Worm (Caenorhabditis elegans) whole organism, L4/young adult: ENCODE measurements around the gene cnc-5.

ENCODE experiments used
- W03F9.2 ChIP-seq: fragments of 150-350 bp; optimal IDR thresholded peaks from 2 replicates; lab custom pipeline; 2014; ENCODE audit warnings: missing biosample characterization, missing genetic modification characterization
- dao-5 ChIP-seq: sonication (generic microtip); optimal IDR thresholded peaks from 2 replicates; lab custom pipeline; 2016; ENCODE audit warnings: missing genotype, missing genetic modification characterization, moderate library complexity, missing compliant biosample characterization
- him-1 ChIP-seq: sonication (generic microtip); optimal IDR thresholded peaks from 2 replicates; lab custom pipeline; 2016; ENCODE audit warnings: missing genotype, missing genetic modification reagents, missing genetic modification characterization, missing compliant biosample characterization

Gene cnc-5

DNA sequence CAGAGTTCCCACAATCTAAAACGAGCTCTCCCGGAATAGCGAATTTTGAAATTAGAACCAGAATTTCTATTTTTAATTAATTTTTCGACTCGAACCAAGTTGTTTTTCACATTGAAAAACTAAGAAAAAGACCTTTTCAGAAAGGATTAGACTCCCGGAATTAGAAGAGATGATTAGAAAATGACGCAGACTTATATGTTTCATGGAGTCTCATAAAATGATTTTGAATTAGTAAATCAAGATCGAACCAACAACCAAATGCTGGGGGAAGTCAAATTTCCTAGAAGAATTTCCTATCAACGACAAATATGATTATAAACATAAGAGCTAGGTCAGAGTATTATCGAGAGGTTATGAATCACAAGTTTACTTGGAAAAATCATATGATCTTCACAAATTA lies 43.5 kb downstream of the cnc-5 start:
- TF ChIP-seq dao-5 (tag; lab: Kevin White, UChicago) = no peak
- no peak for TF ChIP-seq W03F9.2 (tag; lab: Kevin White, UChicago)

DNA sequence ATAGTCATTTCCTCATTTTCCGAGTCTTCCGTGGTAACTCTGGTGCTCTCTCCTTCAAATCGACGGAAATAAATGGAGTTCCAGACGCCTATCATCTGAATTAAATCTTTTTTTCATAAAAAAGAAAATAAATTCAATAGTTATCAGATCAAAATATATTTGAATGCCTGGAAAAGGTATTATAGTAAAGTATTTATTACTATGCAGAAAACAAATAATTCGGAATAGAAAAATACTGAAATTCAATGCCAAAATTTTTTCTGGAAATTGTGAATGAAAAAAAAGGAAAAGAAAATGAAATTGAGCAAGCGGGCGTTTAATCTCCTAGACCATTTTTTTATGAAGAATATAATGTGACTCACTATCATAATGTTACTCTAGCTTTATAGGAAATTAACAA lies 46.3 kb downstream of the cnc-5 start, which contains the start of gene C38C3.6:
C38C3.6 (minus strand) TSS at position 101 of the 400 bp plus-strand sequence.
- TF ChIP-seq dao-5 (tag; lab: Kevin White, UChicago) (no peak), him-1 (tag; lab: Kevin White, UChicago) (no peak), W03F9.2 (tag; lab: Kevin White, UChicago) (no peak)

DNA sequence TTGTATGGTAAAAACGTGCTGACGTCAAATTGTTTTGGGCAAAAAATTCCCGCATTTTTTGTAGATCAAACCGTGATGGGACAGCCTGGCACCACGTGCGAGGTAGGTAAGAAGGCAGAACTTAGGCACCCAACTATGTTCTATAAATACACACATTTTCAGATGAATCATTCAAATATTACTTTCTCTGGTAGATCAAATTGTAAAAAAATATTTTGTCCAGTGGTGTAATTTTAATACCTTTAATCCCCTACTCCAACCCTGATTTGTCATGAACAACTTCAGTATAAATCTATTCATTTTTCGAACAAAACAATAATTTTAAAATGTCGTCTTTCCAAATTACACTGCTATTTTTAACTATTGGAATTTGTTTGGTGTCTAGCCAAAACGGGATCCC lies 49.3 kb downstream of the cnc-5 start, which contains the start of gene spig-7:
spig-7 (plus strand) TSS at position 301 of the 400 bp plus-strand sequence.
- TF ChIP-seq him-1 (tag; lab: Kevin White, UChicago) = no peak
- no peak for TF ChIP-seq dao-5 (tag; lab: Kevin White, UChicago)
- no peak for TF ChIP-seq W03F9.2 (tag; lab: Kevin White, UChicago)

DNA sequence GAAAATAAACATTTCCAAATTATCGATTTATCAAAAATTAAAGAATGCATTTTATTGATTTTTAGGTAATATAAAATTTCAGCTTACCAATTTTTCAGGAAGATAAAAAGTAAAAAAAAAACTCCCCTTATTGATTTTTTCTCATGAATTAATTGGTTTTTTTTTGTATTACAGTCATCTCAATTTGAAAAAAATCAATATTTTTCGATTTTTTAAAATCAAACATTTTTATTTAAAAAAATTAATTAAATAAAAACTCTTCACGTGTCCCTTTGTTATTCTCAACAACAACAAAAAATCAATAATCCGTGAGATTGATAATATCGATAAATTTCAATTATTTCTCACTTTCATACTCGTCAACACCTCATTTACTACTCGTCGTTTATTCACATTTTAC lies 50.2 kb downstream of the cnc-5 start, which contains the start of gene C38C3.3:
C38C3.3 (plus strand) TSS at position 301 of the 400 bp plus-strand sequence.
- TF ChIP-seq him-1 (tag; lab: Kevin White, UChicago) (no peak), dao-5 (tag; lab: Kevin White, UChicago) (no peak), W03F9.2 (tag; lab: Kevin White, UChicago) (no peak)
